Fruit fly (Drosophila melanogaster): ENCODE results near the gene jus.

Gene jus

DNA sequence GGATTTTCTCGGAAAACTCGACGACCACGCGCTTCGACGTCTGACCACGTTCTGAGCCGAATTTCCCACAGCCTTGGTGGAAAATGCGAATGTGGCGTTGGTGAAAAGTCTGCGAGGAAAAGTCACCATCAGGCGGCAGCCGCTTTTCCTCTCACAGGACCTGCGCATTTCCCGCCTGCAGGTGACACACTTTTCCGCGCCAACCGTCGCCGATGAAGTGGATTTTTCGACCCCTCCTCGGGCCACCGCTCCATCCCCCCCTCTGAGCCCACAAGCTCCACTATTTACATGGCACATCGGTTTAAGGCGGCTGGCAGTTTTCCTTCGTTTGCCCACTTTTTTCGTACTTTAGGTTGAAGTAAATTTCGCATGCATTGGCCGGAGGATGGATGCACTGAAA is at the start of gene jus:
Gene jus (minus strand): TSS at position 38 of the 400 bp plus-strand sequence.
- no peak for TF ChIP-seq cyc (GFP tag; optimal IDR thresholded peaks at IDR 0.05)
- peak; percentile 40 for TF ChIP-seq svp (GFP tag)
- no peak for TF ChIP-seq CG8319 (GFP tag; optimal IDR thresholded peaks at IDR 0.05)

- TF ChIP-seq Smox (GFP tag; optimal IDR thresholded peaks at IDR 0.05) (no peak), eg (GFP tag; IDR thresholded peaks at IDR 0.05) (no peak), svp (GFP tag) (peak; percentile 67)
These were observed 43.8 kb upstream of the jus start, which contains the start of gene CG11951 for dm6 chr3R:29238623-29239022. Gene CG11951, minus strand, starts transcription at chr3R:29238723.

dm6 chr3R:29230552-29231102 is 35.8 kb upstream of the jus start:
- TF ChIP-seq Met (GFP tag; optimal IDR thresholded peaks at IDR 0.05) (no peak), vri (GFP tag; optimal IDR thresholded peaks at IDR 0.05) (peak; percentile 77)

- TF ChIP-seq CG34406 (GFP tag; optimal IDR thresholded peaks at IDR 0.05) (no peak), vri (GFP tag; optimal IDR thresholded peaks at IDR 0.05) (peak; percentile 20), CG6854 (GFP tag; optimal IDR thresholded peaks at IDR 0.05) (no peak), CG1621 (tag; optimal IDR thresholded peaks at IDR 0.05) (no peak)
These were observed 35.2 kb upstream of the jus start for dm6 chr3R:29229958-29230357.

DNA sequence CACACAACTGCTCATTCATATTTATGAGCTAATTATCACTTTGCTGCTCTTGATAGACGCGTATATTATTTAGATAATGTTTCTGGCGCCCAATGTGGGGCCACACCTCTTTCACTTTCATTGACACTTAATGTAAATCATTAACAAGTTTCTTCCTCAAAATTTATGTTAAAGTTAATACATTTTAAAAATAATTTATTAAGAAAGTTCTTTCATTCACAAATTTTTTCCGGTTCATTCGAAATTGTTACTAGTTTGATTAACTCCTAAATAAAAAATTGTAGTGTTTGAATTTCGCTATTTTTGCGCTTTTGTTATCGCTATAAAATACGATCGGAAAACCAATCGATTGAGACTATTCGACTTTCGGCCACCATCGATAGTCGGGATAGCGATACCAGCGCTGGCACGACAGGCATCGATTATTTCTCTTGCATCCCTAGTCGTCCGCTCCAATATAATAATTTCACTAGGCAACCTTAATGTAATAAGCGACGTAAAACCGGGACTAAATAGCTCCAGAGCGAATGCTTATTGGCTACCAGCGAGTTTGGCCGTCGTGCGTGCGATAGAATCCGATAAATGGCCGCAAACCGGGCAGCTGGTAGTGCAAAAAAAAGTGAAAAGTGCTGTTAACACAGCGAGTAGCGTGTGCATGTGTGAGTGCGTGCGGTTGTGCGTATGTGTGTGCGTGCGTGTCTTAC is 34.1 kb upstream of the jus start, which contains the start of gene Usp1:
Gene Usp1 (plus strand): TSS at position 417 of the 704 bp plus-strand sequence.
- TF ChIP-seq Blimp-1 (GFP tag; optimal IDR thresholded peaks at IDR 0.05): peak; percentile 73
- TF ChIP-seq CG32006 (GFP tag; optimal IDR thresholded peaks at IDR 0.05): no peak
- TF ChIP-seq fkh (GFP tag; optimal IDR thresholded peaks at IDR 0.05): peak; percentile 26
- TF ChIP-seq topi (GFP tag; optimal IDR thresholded peaks at IDR 0.05): no peak

DNA sequence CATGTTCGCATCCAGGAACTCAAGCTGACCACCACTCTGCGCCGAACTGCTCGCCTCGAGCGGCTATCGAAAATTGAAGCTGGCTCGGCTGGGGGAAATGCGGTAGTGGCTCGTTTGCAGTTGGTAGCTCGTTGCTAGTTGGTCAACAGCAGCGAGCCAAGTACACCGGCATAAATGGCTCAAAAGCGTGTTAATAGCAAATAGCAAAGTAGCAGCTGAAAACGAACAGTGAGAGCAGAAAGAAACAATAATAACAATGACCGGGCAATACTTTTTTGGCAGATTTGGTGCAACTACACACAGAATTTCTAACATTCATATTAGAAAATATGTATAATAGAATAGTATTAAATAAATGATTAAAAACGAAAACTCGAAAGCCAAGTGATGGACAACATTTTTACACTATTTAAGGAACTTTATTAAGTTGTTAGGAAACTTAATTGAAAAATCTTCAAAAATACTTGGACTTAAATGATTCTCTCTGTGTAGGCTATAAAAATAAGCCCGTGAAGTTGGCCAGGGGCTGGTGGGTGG is 32.9 kb upstream of the jus start, which contains the start of gene CG14507:
Gene CG14507 (minus strand): TSS at position 51 of the 537 bp plus-strand sequence.
- TF ChIP-seq CG15336 (GFP tag; IDR thresholded peaks at IDR 0.05): peak; percentile 74
- peak; percentile 25; the same call in 1 of the 3 replicates for TF ChIP-seq eg (GFP tag; IDR thresholded peaks at IDR 0.05)
- TF ChIP-seq fkh (GFP tag; optimal IDR thresholded peaks at IDR 0.05): no peak
- no peak for TF ChIP-seq CG4318 (GFP tag; optimal IDR thresholded peaks at IDR 0.05)
- TF ChIP-seq CG8119 (GFP tag; IDR thresholded peaks at IDR 0.05): peak; percentile 69
- TF ChIP-seq CG7368 (GFP tag; optimal IDR thresholded peaks at IDR 0.05): no peak

dm6 chr3R:29222891-29223842 is 28.4 kb upstream of the jus start, which contains the start of the genes Cisd2 and Brd8:
Gene Cisd2, minus strand, starts transcription at chr3R:29223428.
Gene Brd8, plus strand, starts transcription at chr3R:29223485.
- TF ChIP-seq Hr4 (GFP tag; optimal IDR thresholded peaks at IDR 0.05): no peak
- no peak for TF ChIP-seq salr (GFP tag; optimal IDR thresholded peaks at IDR 0.05)
- no peak for TF ChIP-seq ss (GFP tag; optimal IDR thresholded peaks at IDR 0.05)
- no peak for TF ChIP-seq Smox (GFP tag; optimal IDR thresholded peaks at IDR 0.05)
- no peak for TF ChIP-seq CG10631 (GFP tag; optimal IDR thresholded peaks at IDR 0.05)
- TF ChIP-seq CG11902 (GFP tag; optimal IDR thresholded peaks at IDR 0.05): no peak
- no peak for TF ChIP-seq Met (GFP tag; optimal IDR thresholded peaks at IDR 0.05)
- TF ChIP-seq Eip78C (GFP tag): peak; percentile 48
- TF ChIP-seq CG1621 (tag; optimal IDR thresholded peaks at IDR 0.05): no peak
- no peak for TF ChIP-seq CG3032 (tag; optimal IDR thresholded peaks at IDR 0.05)
- no peak for TF ChIP-seq dsx (GFP tag; optimal IDR thresholded peaks at IDR 0.05; ENCODE audit: poor library complexity, severe bottlenecking)
- peak; percentile 44 for TF ChIP-seq fkh (GFP tag; optimal IDR thresholded peaks at IDR 0.05)
- TF ChIP-seq Hr38 (GFP tag; optimal IDR thresholded peaks at IDR 0.05): no peak
- no peak for TF ChIP-seq CG32006 (GFP tag; optimal IDR thresholded peaks at IDR 0.05)
- TF ChIP-seq CG7368 (GFP tag; optimal IDR thresholded peaks at IDR 0.05): no peak
- TF ChIP-seq svp (GFP tag): no peak
- TF ChIP-seq CG8632 (GFP tag; optimal IDR thresholded peaks at IDR 0.05): no peak
- TF ChIP-seq esn (GFP tag; optimal IDR thresholded peaks at IDR 0.05): peak; percentile 6
- TF ChIP-seq vri (GFP tag; optimal IDR thresholded peaks at IDR 0.05): peak; percentile 10
- TF ChIP-seq Hr39 (GFP tag; optimal IDR thresholded peaks at IDR 0.05): no peak
- TF ChIP-seq CG6792 (GFP tag; optimal IDR thresholded peaks at IDR 0.05): no peak
- TF ChIP-seq Lpt (GFP tag; optimal IDR thresholded peaks at IDR 0.05): no peak

Measured in whole organism, prepupa.